Worm (Caenorhabditis elegans) whole organism, L1 larva: ENCODE results near the gene nex-2.

ENCODE experiments used
- alr-1 ChIP-seq: fragments of 200-800 bp; sonication (Bioruptor generic); optimal IDR thresholded peaks from 2 replicates; lab custom pipeline; 2018; ENCODE audit warnings: borderline replicate concordance, mild to moderate bottlenecking, missing genetic modification characterization, missing compliant biosample characterization
- blmp-1 ChIP-seq: fragments of 150-350 bp; optimal IDR thresholded peaks from 2 replicates; lab custom pipeline; 2014; ENCODE audit warnings: missing biosample characterization, missing genetic modification characterization
- ceh-63 ChIP-seq: fragments of 200-800 bp; sonication (Bioruptor generic); optimal IDR thresholded peaks from 2 replicates; lab custom pipeline; 2018; ENCODE audit warnings: mild to moderate bottlenecking, missing genetic modification characterization, missing compliant biosample characterization
- ces-1 ChIP-seq: fragments of 150-350 bp; optimal IDR thresholded peaks from 2 replicates; lab custom pipeline; 2014; ENCODE audit warnings: missing biosample characterization, missing genetic modification reagents, missing genetic modification characterization
- efl-1 ChIP-seq, 4 experiments: fragments of 150-350 bp; optimal IDR thresholded peaks in 3 of 4; peaks in 1 of 4; 1 replicate in 1 of 4; 2 replicates in 3 of 4; lab custom pipeline; 2014; ENCODE audit warnings: missing biosample characterization in 2 of 4, missing genetic modification characterization in 2 of 4, missing genetic modification reagents in 2 of 4
- egl-13 ChIP-seq: sonication (generic microtip); optimal IDR thresholded peaks from 2 replicates; lab custom pipeline; 2016; ENCODE audit warnings: missing genotype, missing genetic modification reagents, missing genetic modification characterization, missing compliant biosample characterization
- elt-2 ChIP-seq: sonication (generic microtip); optimal IDR thresholded peaks from 2 replicates; lab custom pipeline; 2016; ENCODE audit warnings: missing genetic modification characterization, mild to moderate bottlenecking, inconsistent platforms, missing compliant biosample characterization, missing genetic modification reagents
- elt-3 ChIP-seq, 6 experiments: fragments of 150-350 bp in 1 of 6; sonication (generic microtip); optimal IDR thresholded peaks; 2 replicates each; lab custom pipeline; 2017 to 2018; ENCODE audit warnings: missing biosample characterization in 6 of 6, missing genetic modification characterization in 6 of 6, inconsistent platforms in 1 of 6
- ets-5 ChIP-seq: fragments of 200-800 bp; sonication (Bioruptor generic); IDR thresholded peaks from 2 replicates; pipeline ENCODE4 v1.3.6; 2022; ENCODE audit warnings: missing genetic modification characterization, missing compliant biosample characterization
- fkh-10 ChIP-seq: sonication (generic microtip); optimal IDR thresholded peaks from 2 replicates; lab custom pipeline; 2017; ENCODE audit warnings: missing biosample characterization, missing genetic modification reagents, missing genetic modification characterization
- fkh-4 ChIP-seq: sonication (generic microtip); optimal IDR thresholded peaks from 2 replicates; lab custom pipeline; 2016; ENCODE audit warnings: missing compliant biosample characterization, missing genetic modification characterization, borderline replicate concordance
- fos-1 ChIP-seq: fragments of 150-350 bp; optimal IDR thresholded peaks from 2 replicates; lab custom pipeline; 2014; ENCODE audit warnings: missing biosample characterization, missing genetic modification characterization
- grh-1 ChIP-seq: fragments of 200-800 bp; sonication (Bioruptor generic); IDR thresholded peaks from 2 replicates; pipeline ENCODE4 v1.3.6; 2022; ENCODE audit warnings: missing genetic modification reagents, missing genetic modification characterization, missing compliant biosample characterization
- hpl-2 ChIP-seq: fragments of 150-350 bp; optimal IDR thresholded peaks from 2 replicates; lab custom pipeline; 2014; ENCODE audit warnings: missing biosample characterization, missing genetic modification reagents, missing genetic modification characterization
- isw-1 ChIP-seq: fragments of 200-800 bp; sonication (Bioruptor generic); IDR thresholded peaks from 2 replicates; pipeline ENCODE4 v1.3.6; 2022; ENCODE audit warnings: missing genetic modification characterization, missing compliant biosample characterization
- jun-1 ChIP-seq: fragments of 150-350 bp; optimal IDR thresholded peaks from 2 replicates; lab custom pipeline; 2014; ENCODE audit warnings: missing biosample characterization, missing genetic modification reagents, missing genetic modification characterization
- lin-14 ChIP-seq: fragments of 200-800 bp; sonication (Bioruptor generic); optimal IDR thresholded peaks from 2 replicates; lab custom pipeline; 2018; ENCODE audit warnings: mild to moderate bottlenecking, missing genetic modification characterization, moderate library complexity, missing compliant biosample characterization
- lin-35 ChIP-seq, 2 experiments: fragments of 150-350 bp; optimal IDR thresholded peaks; 2 replicates each; lab custom pipeline; 2014; ENCODE audit warnings: missing biosample characterization in 2 of 2, missing genetic modification characterization in 2 of 2, missing genetic modification reagents in 2 of 2
- lir-3 ChIP-seq: sonication (generic microtip); optimal IDR thresholded peaks from 2 replicates; lab custom pipeline; 2016; ENCODE audit warnings: mild to moderate bottlenecking, missing genetic modification characterization, moderate library complexity, missing compliant biosample characterization; ENCODE audit not compliant: poor library complexity
- mab-9 ChIP-seq: fragments of 200-800 bp; sonication (Bioruptor generic); IDR thresholded peaks from 2 replicates; pipeline ENCODE4 v1.3.6; 2022; ENCODE audit warnings: missing genetic modification reagents, missing genetic modification characterization, missing compliant biosample characterization
- mdl-1 ChIP-seq, 2 experiments: fragments of 150-350 bp; optimal IDR thresholded peaks; 2 replicates each; lab custom pipeline; 2014 to 2017; ENCODE audit warnings: missing biosample characterization in 2 of 2, missing genetic modification characterization in 2 of 2, inconsistent platforms in 1 of 2
- mef-2 ChIP-seq: fragments of 150-350 bp; optimal IDR thresholded peaks from 2 replicates; lab custom pipeline; 2014; ENCODE audit warnings: missing biosample characterization, missing genetic modification characterization
- mep-1 ChIP-seq: fragments of 150-350 bp; optimal IDR thresholded peaks from 2 replicates; lab custom pipeline; 2014; ENCODE audit warnings: missing biosample characterization, missing genetic modification characterization
- nhr-11 ChIP-seq: fragments of 150-350 bp; optimal IDR thresholded peaks from 2 replicates; lab custom pipeline; 2014; ENCODE audit warnings: missing biosample characterization, missing genetic modification characterization
- nhr-20 ChIP-seq: sonication (generic microtip); optimal IDR thresholded peaks from 2 replicates; lab custom pipeline; 2016; ENCODE audit warnings: mild to moderate bottlenecking, missing genetic modification characterization, missing compliant biosample characterization
- nhr-47 ChIP-seq: sonication (generic microtip); optimal IDR thresholded peaks from 2 replicates; lab custom pipeline; 2016; ENCODE audit warnings: mild to moderate bottlenecking, missing genetic modification characterization, moderate library complexity, missing compliant biosample characterization
- nhr-71 ChIP-seq: sonication (generic microtip); optimal IDR thresholded peaks from 2 replicates; lab custom pipeline; 2016; ENCODE audit warnings: mild to moderate bottlenecking, missing genetic modification characterization, moderate library complexity, missing compliant biosample characterization
- nhr-84 ChIP-seq: sonication (generic microtip); optimal IDR thresholded peaks from 2 replicates; lab custom pipeline; 2017; ENCODE audit warnings: missing biosample characterization, missing genetic modification characterization
- nhr-85 ChIP-seq: sonication (generic microtip); peaks from one replicate; lab custom pipeline; 2016; ENCODE audit warnings: missing genetic modification characterization, inconsistent platforms, missing compliant biosample characterization
- nhr-90 ChIP-seq: sonication (generic microtip); optimal IDR thresholded peaks from 2 replicates; lab custom pipeline; 2016; ENCODE audit warnings: mild to moderate bottlenecking, missing genetic modification characterization, missing compliant biosample characterization; ENCODE audit not compliant: poor library complexity
- pag-3 ChIP-seq: sonication (generic microtip); optimal IDR thresholded peaks from 2 replicates; lab custom pipeline; 2017; ENCODE audit warnings: missing genetic modification characterization, mild to moderate bottlenecking, missing compliant biosample characterization, antibody characterized with exemption, borderline replicate concordance; ENCODE audit not compliant: insufficient read depth
- pqm-1 ChIP-seq: sonication (generic microtip); optimal IDR thresholded peaks from 3 replicates; lab custom pipeline; 2017; ENCODE audit warnings: missing biosample characterization, missing genetic modification characterization
- rnt-1 ChIP-seq: sonication (generic microtip); optimal IDR thresholded peaks from 2 replicates; lab custom pipeline; 2016; ENCODE audit warnings: mild to moderate bottlenecking, missing genetic modification characterization, moderate library complexity, missing compliant biosample characterization
- skn-1 ChIP-seq: fragments of 150-350 bp; optimal IDR thresholded peaks from 2 replicates; lab custom pipeline; 2014; ENCODE audit warnings: missing biosample characterization, missing genetic modification characterization
- snu-23 ChIP-seq: sonication (generic microtip); optimal IDR thresholded peaks from 2 replicates; lab custom pipeline; 2016; ENCODE audit warnings: missing genetic modification characterization, missing compliant biosample characterization
- unc-86 ChIP-seq: sonication (generic microtip); optimal IDR thresholded peaks from 2 replicates; lab custom pipeline; 2016; ENCODE audit warnings: missing genetic modification characterization, missing compliant biosample characterization
- vab-15 ChIP-seq: sonication (generic microtip); optimal IDR thresholded peaks from 2 replicates; lab custom pipeline; 2017; ENCODE audit warnings: missing genotype, mild to moderate bottlenecking, missing genetic modification characterization, missing compliant biosample characterization
- zip-4 ChIP-seq: fragments of 200-800 bp; sonication (Bioruptor generic); optimal IDR thresholded peaks from 2 replicates; lab custom pipeline; 2018; ENCODE audit warnings: mild to moderate bottlenecking, missing genetic modification characterization, moderate library complexity, missing compliant biosample characterization

nex-2 gene

ce11 chrIII:10293362-10293761 lies 36.9 kb downstream of the nex-2 start:
- TF ChIP-seq snu-23 (no peak), fkh-4 (no peak), nhr-85 (tag; lab: Kevin White, UChicago) (peak; percentile 72), unc-86 (no peak), mab-9 (GFP tag; lab: Robert Waterston, UW) (no peak), jun-1 (no peak), elt-3 (tag; optimal IDR thresholded peaks at IDR 0.05; lab: Kevin White, UChicago) (peak in 2 of 6 experiments; percentile 32 to 78)

- peak; percentile 23 for TF ChIP-seq blmp-1 (tag; lab: Kevin White, UChicago)
- no peak for TF ChIP-seq mef-2 (tag; lab: Kevin White, UChicago)
- no peak for TF ChIP-seq pag-3 (tag; lab: Kevin White, UChicago)
- TF ChIP-seq isw-1 (GFP tag; lab: Robert Waterston, UW): no peak
- no peak for TF ChIP-seq lir-3 (tag; lab: Kevin White, UChicago)
- TF ChIP-seq lin-35 (GFP tag; optimal IDR thresholded peaks at IDR 0.05; lab: Kevin White, UChicago): peak in 1 of 2 experiments; percentile 52
- no peak for TF ChIP-seq ceh-63 (GFP tag; lab: Kevin White, UChicago)
- no peak for TF ChIP-seq mep-1 (tag; lab: Kevin White, UChicago)
- TF ChIP-seq vab-15 (tag; lab: Kevin White, UChicago): peak; percentile 60
- TF ChIP-seq elt-2: no peak
- TF ChIP-seq nhr-20: peak; percentile 53
- TF ChIP-seq mdl-1 (tag; optimal IDR thresholded peaks at IDR 0.05; lab: Kevin White, UChicago): no peak
- no peak for TF ChIP-seq ces-1 (GFP tag; lab: Kevin White, UChicago)
- TF ChIP-seq grh-1: peak; percentile 41; the same call in 1 of the 2 replicates
- TF ChIP-seq nhr-84: no peak
- TF ChIP-seq zip-4 (GFP tag; lab: Kevin White, UChicago): no peak
- no peak for TF ChIP-seq fkh-10 (GFP tag; lab: Kevin White, UChicago)
- TF ChIP-seq egl-13 (tag; lab: Kevin White, UChicago): no peak
- no peak for TF ChIP-seq efl-1 (optimal IDR thresholded peaks at IDR 0.05; lab: Kevin White, UChicago)
- TF ChIP-seq efl-1 (GFP tag; optimal IDR thresholded peaks at IDR 0.05 in 1 of 2; lab: Kevin White, UChicago): peak in 1 of 2 experiments; percentile 93
- no peak for TF ChIP-seq fos-1 (tag; lab: Kevin White, UChicago)
- peak; percentile 3 for TF ChIP-seq snu-23
- no peak for TF ChIP-seq hpl-2
- TF ChIP-seq ets-5: no peak
- no peak for TF ChIP-seq alr-1
- TF ChIP-seq mab-9 (GFP tag; lab: Robert Waterston, UW): no peak
- peak in 2 of 6 experiments; percentile 20 to 59 for TF ChIP-seq elt-3 (tag; optimal IDR thresholded peaks at IDR 0.05; lab: Kevin White, UChicago)
- no peak for TF ChIP-seq skn-1 (tag; lab: Kevin White, UChicago)
- TF ChIP-seq lin-14 (GFP tag; lab: Kevin White, UChicago): peak; percentile 9
- TF ChIP-seq nhr-85 (tag; lab: Kevin White, UChicago): peak; percentile 95
- TF ChIP-seq rnt-1 (tag; lab: Kevin White, UChicago): no peak
- no peak for TF ChIP-seq nhr-47
- TF ChIP-seq nhr-71 (tag; lab: Kevin White, UChicago): peak; percentile 51
- TF ChIP-seq nhr-90 (tag; lab: Kevin White, UChicago): no peak
Measured at ce11 chrIII:10290541-10290940, 39.7 kb downstream of the nex-2 start.

- TF ChIP-seq nhr-85 (tag; lab: Kevin White, UChicago) (peak; percentile 73), lin-14 (GFP tag; lab: Kevin White, UChicago) (peak; percentile 3), zip-4 (GFP tag; lab: Kevin White, UChicago) (no peak), elt-3 (tag; optimal IDR thresholded peaks at IDR 0.05; lab: Kevin White, UChicago) (peak in 4 of 6 experiments; percentile 11 to 59 (median 32)), blmp-1 (tag; lab: Kevin White, UChicago) (peak; percentile 48), nhr-11 (no peak), vab-15 (tag; lab: Kevin White, UChicago) (no peak), pqm-1 (tag; lab: Kevin White, UChicago) (no peak)
Measured at ce11 chrIII:10289790-10290189, 40.4 kb downstream of the nex-2 start.
